Worm (Caenorhabditis elegans) whole organism, mixed stage, embryonic: ENCODE results near the gene C05C12.6.

Source experiments
- blmp-1 ChIP-seq: fragments of 150-350 bp; optimal IDR thresholded peaks from 2 replicates; lab custom pipeline; 2014; ENCODE audit warnings: missing biosample characterization, missing genetic modification characterization
- pha-4 ChIP-seq: fragments of 150-350 bp; optimal IDR thresholded peaks from 2 replicates; lab custom pipeline; 2018; ENCODE audit warnings: missing biosample characterization, missing genetic modification reagents, missing genetic modification characterization
- snpc-4 ChIP-seq: fragments of 150-350 bp; optimal IDR thresholded peaks from 2 replicates; lab custom pipeline; 2014; ENCODE audit warnings: missing biosample characterization, missing genetic modification characterization
- tbx-8 ChIP-seq: fragments of 200-800 bp; sonication (Bioruptor generic); optimal IDR thresholded peaks from 2 replicates; lab custom pipeline; 2018; ENCODE audit warnings: mild to moderate bottlenecking, missing genetic modification characterization, moderate library complexity, missing compliant biosample characterization
- unc-39 ChIP-seq: fragments of 150-350 bp; optimal IDR thresholded peaks from 2 replicates; lab custom pipeline; 2014; ENCODE audit warnings: missing biosample characterization, missing genetic modification characterization
- unc-62 ChIP-seq: fragments of 150-350 bp; optimal IDR thresholded peaks from 2 replicates; lab custom pipeline; 2014; ENCODE audit warnings: missing biosample characterization, missing genetic modification reagents, missing genetic modification characterization
- ztf-11 ChIP-seq: fragments of 150-350 bp; optimal IDR thresholded peaks from 2 replicates; lab custom pipeline; 2014; ENCODE audit warnings: missing biosample characterization, missing genetic modification characterization

ce11 chrIV:11186729-11187128, 54.5 kb downstream of the C05C12.6 start, which contains the start of gene sdz-27:
- no peak for TF ChIP-seq blmp-1 (tag; lab: Kevin White, UChicago)
- no peak for TF ChIP-seq unc-62
- TF ChIP-seq unc-39 (tag; lab: Kevin White, UChicago), result no peak
- TF ChIP-seq snpc-4 (tag; lab: Kevin White, UChicago), result no peak
- TF ChIP-seq pha-4 (tag; lab: Kevin White, UChicago), result no peak
- TF ChIP-seq ztf-11, result no peak
- TF ChIP-seq tbx-8 (GFP tag; lab: Kevin White, UChicago), result no peak
